5 fruit fly cellular contexts compared by ENCODE assay signal in the genomic region with DNA sequence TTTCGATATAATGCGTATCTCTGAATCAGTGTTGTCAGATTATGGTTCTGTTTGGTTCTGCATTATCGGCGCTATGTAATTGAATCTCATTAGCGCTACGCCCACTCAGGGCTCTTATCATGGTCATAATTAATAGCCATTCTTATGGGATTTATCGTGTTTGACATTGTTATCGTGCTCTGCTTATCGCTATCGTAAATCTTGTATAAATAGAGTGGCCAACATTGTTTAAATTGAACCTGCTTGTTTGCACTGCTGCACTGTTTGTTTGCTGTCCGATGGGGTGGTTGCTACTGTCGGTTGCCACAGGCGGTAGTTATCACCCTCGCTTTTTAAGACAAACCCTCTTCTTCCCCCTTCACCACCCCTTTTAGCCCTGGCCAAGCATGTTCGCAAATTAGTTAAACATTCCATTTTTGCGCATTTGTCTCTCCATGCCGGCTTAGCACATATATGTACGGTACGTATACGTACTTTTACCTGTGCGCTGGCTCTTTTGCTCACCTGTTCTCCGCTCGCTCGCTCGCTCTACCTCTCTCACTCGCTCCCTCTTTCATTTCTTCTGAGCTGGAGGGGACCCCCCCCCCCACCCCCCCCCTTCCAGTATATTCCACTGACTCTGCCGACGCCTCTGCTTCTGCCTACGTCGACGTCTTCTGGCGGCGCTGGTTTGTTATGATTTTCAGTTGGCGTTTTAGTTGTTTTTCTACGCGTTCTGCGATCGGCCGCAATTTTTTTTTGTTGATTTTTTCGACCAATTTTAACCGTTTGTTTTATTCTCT.
TF ChIP-seq lines count a peak whose summit lies in the region.

No protein-coding gene starts in this region.

TF ChIP-seq in whole organism, adult, 20 proteins besides CTCF, POLR2A, EP300 and RAD21 (continued from another document):
- peak; percentile 83 for TF ChIP-seq pad (GFP tag; optimal IDR thresholded peaks at IDR 0.05; lab: Kevin White, UChicago)
- peak; percentile 7 for TF ChIP-seq cic (GFP tag; optimal IDR thresholded peaks at IDR 0.05; lab: Kevin White, UChicago)
- TF ChIP-seq ovo (GFP tag; optimal IDR thresholded peaks at IDR 0.05; lab: Kevin White, UChicago) = peak; percentile 17
- TF ChIP-seq CG11617 (GFP tag; optimal IDR thresholded peaks at IDR 0.05; lab: Kevin White, UChicago) = peak; percentile 2

TF ChIP-seq in whole organism, embryonic, 481 proteins besides CTCF, POLR2A, EP300 and RAD21 (continued from another document and continues in another):
- TF ChIP-seq Aef1 (GFP tag; IDR thresholded peaks at IDR 0.05; lab: Robert Waterston, UW) = no peak
- peak; percentile 23 for TF ChIP-seq kni (GFP tag; optimal IDR thresholded peaks at IDR 0.05; lab: Kevin White, UChicago)
- TF ChIP-seq CG12744 (GFP tag; optimal IDR thresholded peaks at IDR 0.05; lab: Kevin White, UChicago) = peak; percentile 8
- TF ChIP-seq CoRest (tag; optimal IDR thresholded peaks at IDR 0.05; lab: Kevin White, UChicago) = peak; percentile 28
- peak; percentile 13 for TF ChIP-seq CG18764 (GFP tag; optimal IDR thresholded peaks at IDR 0.05; lab: Kevin White, UChicago)
- TF ChIP-seq Scr (GFP tag; IDR thresholded peaks at IDR 0.05; lab: Robert Waterston, UW; ENCODE audit: partially characterized antibody) = no peak
- no peak for TF ChIP-seq CG6791 (GFP tag; IDR thresholded peaks at IDR 0.05; lab: Robert Waterston, UW; ENCODE audit: partially characterized antibody)
- no peak for TF ChIP-seq psq (GFP tag; optimal IDR thresholded peaks at IDR 0.05; lab: Kevin White, UChicago)
- TF ChIP-seq otp (GFP tag; IDR thresholded peaks at IDR 0.05; lab: Robert Waterston, UW) = peak; percentile 35; the same call in 1 of the 3 replicates
- TF ChIP-seq pho (GFP tag; optimal IDR thresholded peaks at IDR 0.05; lab: Kevin White, UChicago) = peak; percentile 25
- peak; percentile 83 for TF ChIP-seq CG6813 (GFP tag; optimal IDR thresholded peaks at IDR 0.05; lab: Kevin White, UChicago)
- TF ChIP-seq sim (GFP tag; IDR thresholded peaks at IDR 0.05; lab: Robert Waterston, UW) = peak; percentile 43; the same call in 1 of the 2 replicates
- TF ChIP-seq CG30020 (tag; optimal IDR thresholded peaks at IDR 0.05; lab: Kevin White, UChicago) = no peak
- peak; percentile 12 to 19 for TF ChIP-seq dpn (GFP tag; optimal IDR thresholded peaks at IDR 0.05; lab: Kevin White, UChicago)
- no peak for TF ChIP-seq fd96Cb (tag; optimal IDR thresholded peaks at IDR 0.05; lab: Kevin White, UChicago)
- no peak for TF ChIP-seq Rx (GFP tag; IDR thresholded peaks at IDR 0.05; lab: Robert Waterston, UW)
- TF ChIP-seq Usf (GFP tag; optimal IDR thresholded peaks at IDR 0.05; lab: Kevin White, UChicago) = peak; percentile 8
- TF ChIP-seq ttk (GFP tag; IDR thresholded peaks at IDR 0.05; lab: Robert Waterston, UW) = no peak; the same call in 1 of the 2 replicates
- no peak for TF ChIP-seq bowl (GFP tag; IDR thresholded peaks at IDR 0.05; lab: Robert Waterston, UW)
- no peak for TF ChIP-seq Poxn (GFP tag; IDR thresholded peaks at IDR 0.05; lab: Robert Waterston, UW)
- peak; percentile 55 for TF ChIP-seq PHDP (tag; optimal IDR thresholded peaks at IDR 0.05; lab: Kevin White, UChicago)
- TF ChIP-seq sens (GFP tag; lab: Kevin White, UChicago) = peak; percentile 93
- TF ChIP-seq abd-A (tag; optimal IDR thresholded peaks at IDR 0.05; lab: Kevin White, UChicago) = no peak
- peak; percentile 61 for TF ChIP-seq btn (GFP tag; optimal IDR thresholded peaks at IDR 0.05; lab: Kevin White, UChicago)
- TF ChIP-seq CG4328 (GFP tag; optimal IDR thresholded peaks at IDR 0.05; lab: Kevin White, UChicago) = peak; percentile 55
- no peak for TF ChIP-seq CG5953 (GFP tag; IDR thresholded peaks at IDR 0.05; lab: Robert Waterston, UW)
- TF ChIP-seq CG13424 (tag; optimal IDR thresholded peaks at IDR 0.05; lab: Kevin White, UChicago) = peak; percentile 39
- TF ChIP-seq NFAT (GFP tag; IDR thresholded peaks at IDR 0.05; lab: Robert Waterston, UW) = no peak
- TF ChIP-seq ATbp (GFP tag; optimal IDR thresholded peaks at IDR 0.05; lab: Kevin White, UChicago) = peak; percentile 91
- TF ChIP-seq usp (GFP tag; optimal IDR thresholded peaks at IDR 0.05; lab: Kevin White, UChicago) = no peak

TF ChIP-seq in whole organism, prepupa, 60 proteins besides CTCF, POLR2A, EP300 and RAD21 (continued from another document and continues in another):
- TF ChIP-seq CG9139 (GFP tag; optimal IDR thresholded peaks at IDR 0.05; lab: Kevin White, UChicago) (peak; percentile 45), salr (GFP tag; optimal IDR thresholded peaks at IDR 0.05; lab: Kevin White, UChicago) (peak in 1 of 2 experiments; percentile 3), CG11762 (GFP tag; optimal IDR thresholded peaks at IDR 0.05; lab: Kevin White, UChicago; ENCODE audit: insufficient read depth) (peak; percentile 2), CG32006 (GFP tag; optimal IDR thresholded peaks at IDR 0.05; lab: Kevin White, UChicago) (peak; percentile 9), Sox14 (GFP tag; optimal IDR thresholded peaks at IDR 0.05; lab: Kevin White, UChicago) (no peak), eg (GFP tag; IDR thresholded peaks at IDR 0.05; lab: Robert Waterston, UW) (peak; percentile 43; the same call in 1 of the 3 replicates), CG8319 (GFP tag; optimal IDR thresholded peaks at IDR 0.05; lab: Kevin White, UChicago) (peak; percentile 3), Sox102F (GFP tag; optimal IDR thresholded peaks at IDR 0.05; lab: Kevin White, UChicago) (peak; percentile 16), Hr4 (GFP tag; optimal IDR thresholded peaks at IDR 0.05; lab: Kevin White, UChicago) (no peak), CG15336 (GFP tag; IDR thresholded peaks at IDR 0.05; lab: Robert Waterston, UW) (peak; percentile 15; the same call in 1 of the 2 replicates), CG6276 (GFP tag; optimal IDR thresholded peaks at IDR 0.05; lab: Kevin White, UChicago) (peak; percentile 30), CG8632 (GFP tag; optimal IDR thresholded peaks at IDR 0.05; lab: Kevin White, UChicago) (peak; percentile 53), dac (GFP tag; optimal IDR thresholded peaks at IDR 0.05; lab: Kevin White, UChicago) (no peak), CG10631 (GFP tag; optimal IDR thresholded peaks at IDR 0.05; lab: Kevin White, UChicago) (peak; percentile 60), Lpt (GFP tag; optimal IDR thresholded peaks at IDR 0.05; lab: Kevin White, UChicago) (no peak), Smox (GFP tag; optimal IDR thresholded peaks at IDR 0.05; lab: Kevin White, UChicago) (no peak), Hr38 (GFP tag; optimal IDR thresholded peaks at IDR 0.05; lab: Kevin White, UChicago) (no peak), vri (GFP tag; optimal IDR thresholded peaks at IDR 0.05; lab: Kevin White, UChicago) (peak; percentile 32), lz (GFP tag; optimal IDR thresholded peaks at IDR 0.05; lab: Kevin White, UChicago) (no peak), achi (GFP tag; optimal IDR thresholded peaks at IDR 0.05; lab: Kevin White, UChicago) (peak; percentile 26), CG11902 (GFP tag; optimal IDR thresholded peaks at IDR 0.05; lab: Kevin White, UChicago) (no peak), ss (GFP tag; optimal IDR thresholded peaks at IDR 0.05; lab: Kevin White, UChicago) (peak; percentile 57 to 82), CG31627 (GFP tag; optimal IDR thresholded peaks at IDR 0.05; lab: Kevin White, UChicago) (no peak), dsx (GFP tag; optimal IDR thresholded peaks at IDR 0.05; lab: Kevin White, UChicago; ENCODE audit: poor library complexity, severe bottlenecking) (no peak), acj6 (GFP tag; optimal IDR thresholded peaks at IDR 0.05; lab: Kevin White, UChicago) (peak; percentile 20), CG8119 (GFP tag; IDR thresholded peaks at IDR 0.05; lab: Robert Waterston, UW) (0 out of 3 replicates have a peak, but pooled peaks have one; percentile 14), fd59A (GFP tag; optimal IDR thresholded peaks at IDR 0.05; lab: Kevin White, UChicago) (peak; percentile 13), CG6792 (GFP tag; optimal IDR thresholded peaks at IDR 0.05; lab: Kevin White, UChicago) (peak; percentile 50), CG6163 (GFP tag; IDR thresholded peaks at IDR 0.05; lab: Robert Waterston, UW) (peak; percentile 32; the same call in 1 of the 3 replicates)

TF ChIP-seq in whole organism, pupa, 21 proteins besides CTCF, POLR2A, EP300 and RAD21 (continued from another document):
- peak; percentile 18 for TF ChIP-seq CG17806 (tag; optimal IDR thresholded peaks at IDR 0.05; lab: Kevin White, UChicago)
- TF ChIP-seq fd96Ca (GFP tag; IDR thresholded peaks at IDR 0.05; lab: Robert Waterston, UW) = no peak

TF ChIP-seq in whole organism, wandering third instar larva, 38 proteins besides CTCF, POLR2A, EP300 and RAD21 (continued from another document):
- no peak for TF ChIP-seq Sp1 (GFP tag; optimal IDR thresholded peaks at IDR 0.05; lab: Kevin White, UChicago)
- peak; percentile 25 for TF ChIP-seq Rel (GFP tag; optimal IDR thresholded peaks at IDR 0.05; lab: Kevin White, UChicago)
- TF ChIP-seq Rel (tag; optimal IDR thresholded peaks at IDR 0.05; lab: Kevin White, UChicago) = no peak
- peak; percentile 38 for TF ChIP-seq Hnf4 (GFP tag; optimal IDR thresholded peaks at IDR 0.05; lab: Kevin White, UChicago)
- no peak for TF ChIP-seq Dif (GFP tag; optimal IDR thresholded peaks at IDR 0.05; lab: Kevin White, UChicago; ENCODE audit: partially characterized antibody)
- no peak for TF ChIP-seq lola (GFP tag; optimal IDR thresholded peaks at IDR 0.05; lab: Kevin White, UChicago)
- TF ChIP-seq dl (GFP tag; optimal IDR thresholded peaks at IDR 0.05; lab: Kevin White, UChicago; ENCODE audit: insufficient read depth in 1 of 2, partially characterized antibody in 2 of 2) = peak in 1 of 2 experiments; percentile 34
- TF ChIP-seq psq (GFP tag; optimal IDR thresholded peaks at IDR 0.05; lab: Kevin White, UChicago) = peak; percentile 54
- no peak for TF ChIP-seq N (GFP tag; optimal IDR thresholded peaks at IDR 0.05; lab: Kevin White, UChicago)
- peak; percentile 32 for TF ChIP-seq fru (GFP tag; optimal IDR thresholded peaks at IDR 0.05; lab: Kevin White, UChicago)
- peak; percentile 33 for TF ChIP-seq br (GFP tag; optimal IDR thresholded peaks at IDR 0.05; lab: Kevin White, UChicago)
- no peak for TF ChIP-seq jim (GFP tag; optimal IDR thresholded peaks at IDR 0.05; lab: Kevin White, UChicago)
- TF ChIP-seq ey (GFP tag; optimal IDR thresholded peaks at IDR 0.05; lab: Kevin White, UChicago) = no peak
- TF ChIP-seq Abd-B (GFP tag; optimal IDR thresholded peaks at IDR 0.05; lab: Kevin White, UChicago) = no peak
- peak in 1 of 2 experiments; percentile 33 for TF ChIP-seq foxo (GFP tag; optimal IDR thresholded peaks at IDR 0.05; lab: Kevin White, UChicago)
- no peak for TF ChIP-seq sage (GFP tag; optimal IDR thresholded peaks at IDR 0.05; lab: Kevin White, UChicago)
- TF ChIP-seq usp (GFP tag; optimal IDR thresholded peaks at IDR 0.05; lab: Kevin White, UChicago) = no peak
- no peak for TF ChIP-seq Mio (GFP tag; optimal IDR thresholded peaks at IDR 0.05; lab: Kevin White, UChicago)
